Worm (Caenorhabditis elegans): ENCODE measurements around the gene lgc-29.

DNA sequence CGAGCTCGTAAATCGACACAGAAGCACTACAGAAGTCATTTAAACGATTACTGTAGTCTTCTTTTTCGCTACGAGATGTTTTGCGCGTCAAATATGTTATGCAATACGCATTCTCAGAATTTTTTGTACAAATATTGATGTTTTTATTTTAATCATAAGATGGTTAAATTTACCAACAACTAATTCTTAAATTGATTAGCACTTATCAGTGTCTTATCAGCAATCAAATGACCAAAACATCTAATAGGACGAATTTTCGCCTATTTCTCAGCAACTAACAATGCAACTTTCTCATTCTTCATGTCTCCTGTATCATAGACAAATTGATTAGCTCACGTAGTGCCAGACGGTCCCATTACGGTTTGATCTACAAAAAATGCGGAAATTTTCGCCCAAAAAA lies 47.1 kb downstream of the lgc-29 start:
- TF ChIP-seq C08G9.2 (tag; optimal IDR thresholded peaks at IDR 0.05) (no peak), ref-2 (tag; optimal IDR thresholded peaks at IDR 0.05) (no peak), tbx-2 (tag; optimal IDR thresholded peaks at IDR 0.05) (no peak), rnt-1 (tag; optimal IDR thresholded peaks at IDR 0.05) (no peak), pha-4 (tag; optimal IDR thresholded peaks at IDR 0.05) (no peak), hlh-15 (tag; optimal IDR thresholded peaks at IDR 0.05) (no peak), sox-4 (tag; optimal IDR thresholded peaks at IDR 0.05) (no peak), ama-1 (optimal IDR thresholded peaks at IDR 0.05) (no peak), pag-3 (tag; optimal IDR thresholded peaks at IDR 0.05; ENCODE audit: borderline replicate concordance) (no peak), odd-2 (tag; optimal IDR thresholded peaks at IDR 0.05) (no peak), nfya-1 (tag; optimal IDR thresholded peaks at IDR 0.05) (no peak), pqm-1 (tag; optimal IDR thresholded peaks at IDR 0.05) (no peak), nhr-11 (tag; optimal IDR thresholded peaks at IDR 0.05) (no peak)
